Worm (Caenorhabditis elegans) whole organism, late embryonic: ENCODE measurements around the gene Y73F8A.10.
"Not testable (repeated sequence)": the region's sequence is repeated elsewhere in the genome, so short reads cannot be mapped to it uniquely, and the experiment has no call there.

Experiments used
- C38D4.7 ChIP-seq: fragments of 200-800 bp; sonication (Bioruptor generic); optimal IDR thresholded peaks from 2 replicates; lab custom pipeline; 2018; ENCODE audit warnings: mild to moderate bottlenecking, missing genetic modification characterization, moderate library complexity, missing compliant biosample characterization
- F13H6.1 ChIP-seq: sonication (generic microtip); optimal IDR thresholded peaks from 2 replicates; lab custom pipeline; 2016; ENCODE audit warnings: missing genetic modification characterization, missing compliant biosample characterization
- T23F11.4 ChIP-seq: fragments of 200-800 bp; sonication (Bioruptor generic); optimal IDR thresholded peaks from 2 replicates; lab custom pipeline; 2018; ENCODE audit warnings: mild to moderate bottlenecking, missing genetic modification characterization, missing compliant biosample characterization
- Y22D7AL.16 ChIP-seq: sonication (generic microtip); optimal IDR thresholded peaks from 2 replicates; lab custom pipeline; 2016; ENCODE audit warnings: missing genetic modification characterization, missing compliant biosample characterization
- ceh-2 ChIP-seq: sonication (generic microtip); optimal IDR thresholded peaks from 2 replicates; lab custom pipeline; 2016; ENCODE audit warnings: missing genotype, missing genetic modification characterization, missing compliant biosample characterization
- ceh-22 ChIP-seq: sonication (generic microtip); optimal IDR thresholded peaks from 2 replicates; lab custom pipeline; 2017; ENCODE audit warnings: missing biosample characterization, missing genetic modification characterization
- ceh-31 ChIP-seq: sonication (generic microtip); optimal IDR thresholded peaks from 2 replicates; lab custom pipeline; 2016; ENCODE audit warnings: missing genetic modification characterization, missing compliant biosample characterization
- ceh-48 ChIP-seq: sonication (generic microtip); optimal IDR thresholded peaks from 2 replicates; lab custom pipeline; 2016; ENCODE audit warnings: missing genetic modification characterization, inconsistent platforms, missing compliant biosample characterization
- ceh-6 ChIP-seq: fragments of 200-800 bp; sonication (Bioruptor generic); optimal IDR thresholded peaks from 2 replicates; lab custom pipeline; 2018; ENCODE audit warnings: mild to moderate bottlenecking, missing genetic modification characterization, missing compliant biosample characterization
- elt-2 ChIP-seq: sonication (generic microtip); optimal IDR thresholded peaks from 2 replicates; lab custom pipeline; 2016; ENCODE audit warnings: missing genetic modification reagents, missing genetic modification characterization, missing compliant biosample characterization
- elt-4 ChIP-seq: sonication (generic microtip); optimal IDR thresholded peaks from 2 replicates; lab custom pipeline; 2016; ENCODE audit warnings: missing genetic modification characterization, missing compliant biosample characterization
- ets-4 ChIP-seq: sonication (generic microtip); optimal IDR thresholded peaks from 2 replicates; lab custom pipeline; 2016; ENCODE audit warnings: missing genetic modification characterization, missing compliant biosample characterization
- fkh-6 ChIP-seq: sonication (generic microtip); optimal IDR thresholded peaks from 2 replicates; lab custom pipeline; 2016; ENCODE audit warnings: missing genetic modification characterization, missing compliant biosample characterization
- hlh-15 ChIP-seq: sonication (generic microtip); optimal IDR thresholded peaks from 2 replicates; lab custom pipeline; 2016; ENCODE audit warnings: missing genetic modification characterization, missing compliant biosample characterization
- hlh-30 ChIP-seq: sonication (generic microtip); optimal IDR thresholded peaks from 2 replicates; lab custom pipeline; 2017; ENCODE audit warnings: antibody characterized with exemption, missing genetic modification characterization, missing compliant biosample characterization; ENCODE audit not compliant: insufficient read depth
- hlh-6 ChIP-seq: sonication (generic microtip); optimal IDR thresholded peaks from 2 replicates; lab custom pipeline; 2016; ENCODE audit warnings: missing genotype, missing genetic modification characterization, missing compliant biosample characterization
- madf-2 ChIP-seq: sonication (generic microtip); optimal IDR thresholded peaks from 2 replicates; lab custom pipeline; 2017; ENCODE audit warnings: missing genetic modification characterization, missing compliant biosample characterization
- mec-3 ChIP-seq: sonication (generic microtip); optimal IDR thresholded peaks from 2 replicates; lab custom pipeline; 2016; ENCODE audit warnings: borderline replicate concordance, missing genetic modification characterization, missing compliant biosample characterization
- nfya-1 ChIP-seq: sonication (generic microtip); optimal IDR thresholded peaks from 2 replicates; lab custom pipeline; 2017; ENCODE audit warnings: missing genetic modification characterization, mild to moderate bottlenecking, missing compliant biosample characterization, antibody characterized with exemption, moderate library complexity
- nhr-11 ChIP-seq: fragments of 150-350 bp; optimal IDR thresholded peaks from 2 replicates; lab custom pipeline; 2014; ENCODE audit warnings: missing biosample characterization, missing genetic modification characterization
- pat-9 ChIP-seq: fragments of 200-800 bp; sonication (Bioruptor generic); optimal IDR thresholded peaks from 2 replicates; lab custom pipeline; 2018; ENCODE audit warnings: mild to moderate bottlenecking, missing genetic modification characterization, moderate library complexity, missing compliant biosample characterization
- pha-4 ChIP-seq: fragments of 150-350 bp; optimal IDR thresholded peaks from 2 replicates; lab custom pipeline; 2018; ENCODE audit warnings: missing biosample characterization, missing genetic modification reagents, missing genetic modification characterization
- pros-1 ChIP-seq: fragments of 150-350 bp; optimal IDR thresholded peaks from 2 replicates; lab custom pipeline; 2014; ENCODE audit warnings: missing biosample characterization, missing genetic modification reagents, missing genetic modification characterization
- ref-2 ChIP-seq: sonication (generic microtip); optimal IDR thresholded peaks from 2 replicates; lab custom pipeline; 2016; ENCODE audit warnings: missing genetic modification characterization, missing compliant biosample characterization
- sdc-2 ChIP-seq: sonication (generic microtip); optimal IDR thresholded peaks from 2 replicates; lab custom pipeline; 2016; ENCODE audit warnings: missing genotype, missing genetic modification characterization, missing compliant biosample characterization
- sox-4 ChIP-seq: sonication (generic microtip); optimal IDR thresholded peaks from 2 replicates; lab custom pipeline; 2017; ENCODE audit warnings: mild to moderate bottlenecking, missing genetic modification characterization, inconsistent platforms, missing compliant biosample characterization
- unc-42 ChIP-seq: sonication (generic microtip); optimal IDR thresholded peaks from 2 replicates; lab custom pipeline; 2016; ENCODE audit warnings: missing genotype, missing genetic modification characterization, missing compliant biosample characterization
- unc-86 ChIP-seq: sonication (generic microtip); optimal IDR thresholded peaks from 2 replicates; lab custom pipeline; 2016; ENCODE audit warnings: missing genetic modification characterization, missing compliant biosample characterization
- zip-5 ChIP-seq: sonication (generic microtip); optimal IDR thresholded peaks from 2 replicates; lab custom pipeline; 2016; ENCODE audit warnings: missing genetic modification characterization, missing compliant biosample characterization

Gene Y73F8A.10

ce11 chrIV:15312008-15312407, 17.9 kb downstream of the Y73F8A.10 start, which contains the start of gene Y73F8A.13:
TSS of gene Y73F8A.13 (plus strand) at chrIV:15312247.
- no peak for TF ChIP-seq hlh-30 (tag; lab: Kevin White, UChicago)
- no peak for TF ChIP-seq elt-4 (tag; lab: Kevin White, UChicago)
- no peak for TF ChIP-seq nfya-1 (tag; lab: Kevin White, UChicago)

ce11 chrIV:15315502-15315901, 21.4 kb downstream of the Y73F8A.10 start:
- TF ChIP-seq ref-2 (tag; lab: Kevin White, UChicago) (no peak), pha-4 (tag; lab: Kevin White, UChicago) (no peak), nhr-11 (no peak), mec-3 (no peak), unc-42 (tag; lab: Kevin White, UChicago) (no peak), sdc-2 (tag; lab: Kevin White, UChicago) (no peak), unc-86 (tag; lab: Kevin White, UChicago) (no peak), ceh-22 (tag; lab: Kevin White, UChicago) (no peak), pros-1 (no peak), ets-4 (tag; lab: Kevin White, UChicago) (no peak)

DNA sequence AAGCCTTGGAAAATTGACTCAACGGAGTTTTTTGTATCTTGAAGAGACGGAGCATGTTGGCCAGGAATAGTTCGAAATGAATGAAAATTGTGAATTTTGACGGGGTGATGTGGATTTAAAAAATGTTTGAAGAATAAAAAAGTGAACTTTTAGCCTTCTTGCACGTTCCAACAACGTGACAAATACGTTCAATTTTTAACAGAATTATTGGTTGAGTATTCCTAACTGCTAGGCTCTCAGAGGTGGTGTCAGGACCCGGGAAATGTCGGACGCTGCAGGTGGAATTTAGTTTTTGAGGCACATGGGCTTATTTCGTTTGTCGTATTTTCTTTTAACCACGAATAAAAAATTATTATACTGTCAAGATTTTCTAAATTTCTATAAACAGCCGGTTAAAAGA, 24.8 kb downstream of the Y73F8A.10 start, which contains the start of gene Y73F8A.14:
Gene Y73F8A.14 (minus strand): TSS at position 101 of the 400 bp plus-strand sequence.
- TF ChIP-seq hlh-30, nfya-1, hlh-6 (tag; lab: Kevin White, UChicago): not testable (repeated sequence)

DNA sequence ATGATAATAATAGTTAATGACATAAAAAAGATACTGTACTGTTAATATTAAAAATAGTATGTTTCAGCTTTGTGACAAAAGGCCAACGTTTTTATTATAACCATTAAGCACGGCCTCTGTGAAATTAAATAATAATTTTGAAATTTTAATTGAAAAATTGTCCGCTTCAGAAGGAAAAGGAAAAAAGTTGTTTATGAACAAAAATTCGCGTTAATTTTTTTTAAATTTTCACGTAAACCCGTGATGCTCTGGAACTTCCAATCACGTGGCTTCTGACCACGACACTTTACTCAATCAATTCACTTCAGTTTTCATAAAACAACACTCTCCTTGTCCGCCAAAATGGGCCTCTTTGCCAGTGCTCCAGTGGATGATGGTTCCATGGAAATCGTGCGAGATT, 27.1 kb downstream of the Y73F8A.10 start, which contains the start of gene Y73F8A.15:
Gene Y73F8A.15 (plus strand): TSS at position 301 of the 400 bp plus-strand sequence.
- no peak for TF ChIP-seq elt-2 (tag; lab: Kevin White, UChicago)
- no peak for TF ChIP-seq ceh-48 (tag; lab: Kevin White, UChicago)
- TF ChIP-seq hlh-15 (tag; lab: Kevin White, UChicago), result no peak

DNA sequence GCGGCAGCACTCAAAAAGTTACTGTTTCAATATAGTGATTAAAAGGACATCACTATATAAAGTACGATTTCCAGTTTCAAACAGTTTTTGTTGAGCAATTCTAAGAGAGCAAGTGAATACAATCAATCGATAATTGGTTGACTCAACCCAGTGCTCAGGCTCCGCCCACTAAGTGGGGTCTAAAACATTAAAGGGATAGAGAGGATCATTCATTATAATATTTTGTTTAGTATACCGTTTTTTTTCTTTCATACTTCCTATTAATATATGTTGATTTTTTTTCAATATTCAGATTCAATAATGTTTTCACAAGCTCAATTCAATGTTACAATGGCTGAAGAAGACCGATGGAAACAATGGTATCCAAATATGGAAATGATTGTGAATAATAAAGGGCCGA, 29.5 kb downstream of the Y73F8A.10 start, which contains the start of gene tbx-39:
Gene tbx-39 (plus strand): TSS at position 301 of the 400 bp plus-strand sequence.
- no peak for TF ChIP-seq F13H6.1 (tag; lab: Kevin White, UChicago)
- TF ChIP-seq ref-2 (tag; lab: Kevin White, UChicago), result no peak
- TF ChIP-seq nhr-11, result no peak
- TF ChIP-seq T23F11.4 (GFP tag; lab: Kevin White, UChicago), result no peak

DNA sequence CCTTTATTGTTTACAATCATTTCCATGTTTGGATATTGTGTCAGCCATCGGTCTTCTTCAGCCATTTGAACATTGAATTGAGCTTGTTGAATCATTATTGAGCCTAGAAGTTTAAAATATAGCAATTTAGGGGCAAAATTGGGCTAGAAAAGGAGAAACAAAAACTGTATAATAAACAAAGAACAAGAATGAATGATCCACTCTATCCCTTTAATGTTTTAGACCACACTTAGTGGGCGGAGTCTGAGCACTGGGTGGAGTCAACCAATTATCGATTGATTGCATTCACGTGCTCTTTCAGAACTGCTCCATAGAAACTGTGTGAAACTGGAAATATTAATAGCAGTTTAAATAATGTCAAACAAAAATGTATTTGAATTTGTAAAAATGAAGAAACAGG, 34.0 kb downstream of the Y73F8A.10 start, which contains the start of gene tbx-40:
Gene tbx-40 (minus strand): TSS at position 101 of the 400 bp plus-strand sequence.
- TF ChIP-seq madf-2 (tag; lab: Kevin White, UChicago) (no peak), ceh-6 (GFP tag; lab: Kevin White, UChicago) (no peak), ref-2 (tag; lab: Kevin White, UChicago) (no peak), hlh-6 (tag; lab: Kevin White, UChicago) (no peak), zip-5 (tag; lab: Kevin White, UChicago) (no peak), C38D4.7 (GFP tag; lab: Kevin White, UChicago) (no peak), ceh-31 (tag; lab: Kevin White, UChicago) (no peak), pat-9 (tag; lab: Kevin White, UChicago) (no peak), nfya-1 (tag; lab: Kevin White, UChicago) (no peak), fkh-6 (no peak), hlh-30 (tag; lab: Kevin White, UChicago) (no peak), Y22D7AL.16 (no peak), T23F11.4 (GFP tag; lab: Kevin White, UChicago) (no peak), ceh-2 (tag; lab: Kevin White, UChicago) (no peak), sox-4 (tag; lab: Kevin White, UChicago) (no peak), F13H6.1 (tag; lab: Kevin White, UChicago) (no peak)
